Fruit fly (Drosophila melanogaster) whole organism, embryonic: ENCODE results near the gene plx.

Source experiments
- Aef1 ChIP-seq: fragments of 200-800 bp; sonication (Bioruptor generic); IDR thresholded peaks from 3 replicates; pipeline ENCODE4 v1.3.6; 2022; ENCODE audit warnings: missing biosample characterization, missing genetic modification characterization
- CG10147 ChIP-seq: fragments of 200-800 bp; sonication (Bioruptor generic); optimal IDR thresholded peaks from 2 replicates; lab custom pipeline; 2019; ENCODE audit warnings: missing biosample characterization, mild to moderate bottlenecking, missing genetic modification characterization, moderate library complexity
- CG10209 ChIP-seq: fragments of 200-800 bp; sonication (Bioruptor generic); optimal IDR thresholded peaks from 3 replicates; lab custom pipeline; 2017; ENCODE audit warnings: missing biosample characterization, mild to moderate bottlenecking, missing genetic modification characterization, missing genetic modification reagents
- CG10267 ChIP-seq: fragments of 200-800 bp; sonication (Bioruptor generic); optimal IDR thresholded peaks from 2 replicates; lab custom pipeline; 2018; ENCODE audit warnings: missing biosample characterization, mild to moderate bottlenecking, missing genetic modification characterization, moderate library complexity
- CG11456 ChIP-seq: fragments of 200-800 bp; sonication (Bioruptor generic); IDR thresholded peaks from 3 replicates; pipeline ENCODE4 v1.3.6; 2022; ENCODE audit warnings: missing biosample characterization, missing genetic modification characterization
- CG12659 ChIP-seq: fragments of 200-800 bp; sonication (Bioruptor generic); optimal IDR thresholded peaks from 3 replicates; lab custom pipeline; 2017; ENCODE audit warnings: mild to moderate bottlenecking, missing biosample characterization, missing genetic modification reagents, missing genetic modification characterization
- CG14441 ChIP-seq: fragments of 200-800 bp; sonication (Bioruptor generic); IDR thresholded peaks from 2 replicates; pipeline ENCODE4 v1.3.6; 2022; ENCODE audit warnings: missing biosample characterization, missing genetic modification characterization
- CG30431 ChIP-seq: fragments of 200-800 bp; sonication (Bioruptor generic); optimal IDR thresholded peaks from 2 replicates; lab custom pipeline; 2017; ENCODE audit warnings: missing biosample characterization, missing genetic modification characterization
- CG33557 ChIP-seq: fragments of 200-800 bp; sonication (Bioruptor generic); optimal IDR thresholded peaks from 2 replicates; lab custom pipeline; 2019; ENCODE audit warnings: missing biosample characterization, mild to moderate bottlenecking, missing genetic modification characterization, moderate library complexity
- CG34224 ChIP-seq: fragments of 200-800 bp; sonication (Bioruptor generic); IDR thresholded peaks from 3 replicates; pipeline ENCODE4 v1.3.6; 2022; ENCODE audit warnings: missing biosample characterization, missing genetic modification characterization; ENCODE audit not compliant: partially characterized antibody
- CG4730 ChIP-seq: fragments of 200-800 bp; sonication (Bioruptor generic); IDR thresholded peaks from 2 replicates; pipeline ENCODE4 v1.3.6; 2022; ENCODE audit warnings: missing biosample characterization, missing genetic modification characterization
- CG4854 ChIP-seq: fragments of 200-800 bp; sonication (Bioruptor generic); optimal IDR thresholded peaks from 2 replicates; lab custom pipeline; 2016; ENCODE audit warnings: missing biosample characterization, missing genetic modification characterization, inconsistent platforms
- CG8359 ChIP-seq: fragments of 200-800 bp; sonication (Bioruptor generic); optimal IDR thresholded peaks from 2 replicates; lab custom pipeline; 2017; ENCODE audit warnings: missing biosample characterization, mild to moderate bottlenecking, missing genetic modification characterization, borderline replicate concordance
- CG8478 ChIP-seq: fragments of >200 bp; optimal IDR thresholded peaks from 2 replicates; lab custom pipeline; 2018
- D ChIP-seq, 2 experiments: fragments of 200-800 bp in 1 of 2; fragments of >200 bp in 1 of 2; sonication (Bioruptor generic) in 1 of 2; optimal IDR thresholded peaks; 2 replicates in 1 of 2; 3 replicates in 1 of 2; lab custom pipeline; 2017; ENCODE audit warnings: mild to moderate bottlenecking in 1 of 2, missing biosample characterization in 1 of 2, missing genetic modification characterization in 1 of 2, missing genetic modification reagents in 1 of 2
- Dek ChIP-seq: fragments of 200-800 bp; sonication (Bioruptor generic); optimal IDR thresholded peaks from 3 replicates; lab custom pipeline; 2019; ENCODE audit warnings: missing biosample characterization, mild to moderate bottlenecking, missing genetic modification characterization, moderate library complexity
- Doc2 ChIP-seq: fragments of 200-800 bp; sonication (Bioruptor generic); IDR thresholded peaks from 2 replicates; pipeline ENCODE4 v1.3.6; 2022; ENCODE audit warnings: missing biosample characterization, missing genetic modification characterization
- Drgx ChIP-seq: fragments of 200-800 bp; sonication (Bioruptor generic); IDR thresholded peaks from 2 replicates; pipeline ENCODE4 v1.3.6; 2022; ENCODE audit warnings: missing biosample characterization, missing genetic modification characterization
- E2f1 ChIP-seq: fragments of 200-800 bp; sonication (Bioruptor generic); IDR thresholded peaks from 2 replicates; pipeline ENCODE4 v1.3.6; 2022; ENCODE audit warnings: missing biosample characterization, missing genetic modification characterization
- Eip74EF ChIP-seq, 2 experiments: fragments of 200-800 bp in 1 of 2; fragments of >200 bp in 1 of 2; sonication (Bioruptor generic) in 1 of 2; optimal IDR thresholded peaks; 2 replicates each; lab custom pipeline; 2017 to 2019; ENCODE audit warnings: missing biosample characterization in 2 of 2, missing genetic modification characterization in 2 of 2, mild to moderate bottlenecking in 1 of 2, moderate library complexity in 1 of 2
- H15 ChIP-seq: fragments of 200-800 bp; sonication (Bioruptor generic); IDR thresholded peaks from 3 replicates; pipeline ENCODE4 v1.3.6; 2022; ENCODE audit warnings: missing biosample characterization, missing genetic modification characterization
- HHEX ChIP-seq: fragments of 200-800 bp; sonication (Bioruptor generic); optimal IDR thresholded peaks from 3 replicates; lab custom pipeline; 2017; ENCODE audit warnings: missing biosample characterization, mild to moderate bottlenecking, missing genetic modification characterization, missing genetic modification reagents
- Hmr ChIP-seq: fragments of 200-800 bp; sonication (Bioruptor generic); optimal IDR thresholded peaks from 3 replicates; lab custom pipeline; 2017; ENCODE audit warnings: mild to moderate bottlenecking, missing biosample characterization, missing genetic modification reagents, missing genetic modification characterization
- Hr3 ChIP-seq: fragments of 200-800 bp; sonication (Bioruptor generic); optimal IDR thresholded peaks from 3 replicates; lab custom pipeline; 2016; ENCODE audit warnings: missing biosample characterization, missing genetic modification characterization
- Hsf ChIP-seq: fragments of 200-800 bp; sonication (Bioruptor generic); optimal IDR thresholded peaks from 3 replicates; lab custom pipeline; 2016; ENCODE audit warnings: missing biosample characterization, missing genetic modification characterization
- Lhr ChIP-seq: fragments of 200-800 bp; sonication (Bioruptor generic); optimal IDR thresholded peaks from 3 replicates; lab custom pipeline; 2017; ENCODE audit warnings: mild to moderate bottlenecking, missing biosample characterization, missing genetic modification reagents, missing genetic modification characterization
- Mes4 ChIP-seq: fragments of 200-800 bp; sonication (Bioruptor generic); optimal IDR thresholded peaks from 2 replicates; lab custom pipeline; 2016; ENCODE audit warnings: missing biosample characterization, missing genetic modification characterization
- Myb ChIP-seq: fragments of 200-800 bp; sonication (Bioruptor generic); optimal IDR thresholded peaks from 2 replicates; lab custom pipeline; 2016; ENCODE audit warnings: missing biosample characterization, missing genetic modification characterization
- Xrp1 ChIP-seq: fragments of 200-800 bp; sonication (Bioruptor generic); IDR thresholded peaks from 2 replicates; pipeline ENCODE4 v1.3.6; 2022; ENCODE audit warnings: missing biosample characterization, missing genetic modification characterization
- az2 ChIP-seq: fragments of 200-800 bp; sonication (Bioruptor generic); optimal IDR thresholded peaks from 3 replicates; lab custom pipeline; 2016; ENCODE audit warnings: missing biosample characterization, missing genetic modification characterization
- bbx ChIP-seq: fragments of 200-800 bp; sonication (Bioruptor generic); IDR thresholded peaks from 2 replicates; pipeline ENCODE4 v1.3.6; 2022; ENCODE audit warnings: missing biosample characterization, missing genetic modification characterization; ENCODE audit not compliant: partially characterized antibody
- bigmax ChIP-seq: fragments of 200-800 bp; sonication (Bioruptor generic); optimal IDR thresholded peaks from 2 replicates; lab custom pipeline; 2018; ENCODE audit warnings: missing biosample characterization, mild to moderate bottlenecking, missing genetic modification characterization
- cg ChIP-seq: fragments of 200-800 bp; sonication (Bioruptor generic); optimal IDR thresholded peaks from 3 replicates; lab custom pipeline; 2019; ENCODE audit warnings: missing biosample characterization, mild to moderate bottlenecking, missing genetic modification characterization, moderate library complexity
- chn ChIP-seq: fragments of 200-800 bp; sonication (Bioruptor generic); optimal IDR thresholded peaks from 2 replicates; lab custom pipeline; 2016; ENCODE audit warnings: missing biosample characterization, missing genetic modification characterization
- cwo ChIP-seq: fragments of 200-800 bp; sonication (Bioruptor generic); optimal IDR thresholded peaks from 3 replicates; lab custom pipeline; 2017; ENCODE audit warnings: missing biosample characterization, missing genetic modification characterization, mild to moderate bottlenecking, moderate library complexity, missing genetic modification reagents
- dimm ChIP-seq: fragments of 200-800 bp; sonication (Bioruptor generic); IDR thresholded peaks from 2 replicates; pipeline ENCODE4 v1.3.6; 2022; ENCODE audit warnings: missing biosample characterization, missing genetic modification characterization
- fd64A ChIP-seq: fragments of 200-800 bp; sonication (Bioruptor generic); optimal IDR thresholded peaks from 3 replicates; lab custom pipeline; 2018; ENCODE audit warnings: missing biosample characterization, mild to moderate bottlenecking, missing genetic modification characterization
- her ChIP-seq: fragments of 200-800 bp; sonication (Bioruptor generic); optimal IDR thresholded peaks from 2 replicates; lab custom pipeline; 2016; ENCODE audit warnings: missing biosample characterization, missing genetic modification characterization
- jigr1 ChIP-seq: fragments of 200-800 bp; sonication (Bioruptor generic); IDR thresholded peaks from 3 replicates; pipeline ENCODE4 v1.3.6; 2022; ENCODE audit warnings: missing biosample characterization, missing genetic modification characterization
- lola ChIP-seq, 3 experiments: fragments of >200 bp in 2 of 3; fragments of 200-800 bp in 1 of 3; sonication (Bioruptor generic) in 1 of 3; optimal IDR thresholded peaks; 2 replicates each; lab custom pipeline; 2017 to 2019; ENCODE audit warnings: missing biosample characterization in 3 of 3, missing genetic modification characterization in 3 of 3, mild to moderate bottlenecking in 1 of 3, moderate library complexity in 1 of 3
- odd ChIP-seq: fragments of 200-800 bp; sonication (Bioruptor generic); optimal IDR thresholded peaks from 2 replicates; lab custom pipeline; 2017; ENCODE audit warnings: missing biosample characterization, mild to moderate bottlenecking, missing genetic modification characterization
- onecut ChIP-seq: fragments of 200-800 bp; sonication (Bioruptor generic); IDR thresholded peaks from 2 replicates; pipeline ENCODE4 v1.3.6; 2022; ENCODE audit warnings: missing biosample characterization, missing genetic modification characterization
- peb ChIP-seq: fragments of 200-800 bp; sonication (Bioruptor generic); IDR thresholded peaks from 2 replicates; pipeline ENCODE4 v1.3.6; 2022; ENCODE audit warnings: missing biosample characterization, missing genetic modification characterization
- pho ChIP-seq: fragments of 200-800 bp; sonication (Bioruptor generic); optimal IDR thresholded peaks from 2 replicates; lab custom pipeline; 2016; ENCODE audit warnings: missing biosample characterization, missing genetic modification characterization
- run ChIP-seq: fragments of 200-800 bp; sonication (Bioruptor generic); optimal IDR thresholded peaks from 3 replicates; lab custom pipeline; 2018; ENCODE audit warnings: missing biosample characterization, mild to moderate bottlenecking, missing genetic modification characterization
- sens ChIP-seq: fragments of 200-800 bp; sonication (Bioruptor generic); peaks from one replicate; lab custom pipeline; 2016; ENCODE audit warnings: missing biosample characterization, missing genetic modification characterization
- sim ChIP-seq: fragments of 200-800 bp; sonication (Bioruptor generic); IDR thresholded peaks from 2 replicates; pipeline ENCODE4 v1.3.6; 2022; ENCODE audit warnings: missing biosample characterization, missing genetic modification characterization
- slbo ChIP-seq: fragments of 200-800 bp; sonication (Bioruptor generic); IDR thresholded peaks from 2 replicates; pipeline ENCODE4 v1.3.6; 2022; ENCODE audit warnings: missing biosample characterization, missing genetic modification characterization
- sug ChIP-seq: fragments of 200-800 bp; optimal IDR thresholded peaks from 2 replicates; lab custom pipeline; 2019; ENCODE audit warnings: missing biosample characterization, mild to moderate bottlenecking, missing genetic modification characterization, moderate library complexity
- usp ChIP-seq: fragments of >200 bp; optimal IDR thresholded peaks from 2 replicates; lab custom pipeline; 2017; ENCODE audit warnings: missing biosample characterization, missing genetic modification characterization

The plx gene

DNA sequence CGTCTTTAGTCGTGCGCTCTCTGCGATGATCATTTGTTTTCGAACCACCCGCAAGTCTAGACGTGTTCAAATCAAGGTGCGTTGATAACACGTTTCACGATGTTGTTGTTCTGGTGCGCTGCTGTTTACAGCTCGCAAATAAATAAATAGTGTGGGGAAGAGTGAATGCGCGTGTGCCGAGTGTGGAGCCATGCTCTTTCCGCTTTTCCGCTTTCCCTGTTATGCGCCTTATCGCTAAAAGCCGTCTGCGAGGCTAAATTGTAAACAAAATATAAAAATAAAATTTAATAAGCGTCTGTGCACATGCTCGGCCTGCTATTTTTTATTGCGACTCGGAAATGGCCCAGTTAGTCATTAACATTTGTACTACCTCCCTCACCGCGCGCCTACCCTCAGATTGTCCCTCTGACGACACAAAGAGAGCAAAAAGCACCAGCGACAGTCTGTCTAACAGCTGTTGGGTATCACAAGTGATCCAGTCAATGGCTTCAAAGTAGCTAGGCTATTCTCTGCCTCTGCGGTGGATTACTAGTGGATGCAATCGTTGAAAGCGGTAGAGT, 12.9 kb upstream of the plx start (continued):
- TF ChIP-seq D (optimal IDR thresholded peaks at IDR 0.05; lab: Kevin White, UChicago) (no peak), D (GFP tag; optimal IDR thresholded peaks at IDR 0.05; lab: Kevin White, UChicago) (peak; percentile 74), odd (GFP tag; lab: Kevin White, UChicago) (peak; percentile 91), Lhr (GFP tag; lab: Kevin White, UChicago) (peak; percentile 78), bbx (GFP tag; lab: Robert Waterston, UW) (0 out of 2 replicates have a peak, but pooled peaks have one; percentile 39), CG10267 (tag; lab: Kevin White, UChicago) (peak; percentile 44), fd64A (GFP tag; lab: Kevin White, UChicago) (peak; percentile 96), CG4730 (peak; percentile 16; the same call in 1 of the 2 replicates), CG10209 (peak; percentile 78), CG8359 (GFP tag; lab: Kevin White, UChicago) (peak; percentile 72), CG4854 (peak; percentile 44), bigmax (GFP tag; lab: Kevin White, UChicago) (peak; percentile 70), her (GFP tag; lab: Kevin White, UChicago) (peak; percentile 82), CG11456 (no peak), chn (GFP tag; lab: Kevin White, UChicago) (peak; percentile 39), CG12659 (GFP tag; lab: Kevin White, UChicago) (peak; percentile 84), az2 (GFP tag; lab: Kevin White, UChicago) (no peak), dimm (GFP tag; lab: Robert Waterston, UW) (no peak), H15 (0 out of 3 replicates have a peak, but pooled peaks have one; percentile 8), CG10147 (GFP tag; lab: Kevin White, UChicago) (no peak), Dek (peak; percentile 57), onecut (GFP tag; lab: Robert Waterston, UW) (peak; percentile 81), run (tag; lab: Kevin White, UChicago) (peak; percentile 75), CG34224 (GFP tag; lab: Robert Waterston, UW) (peak; percentile 46; the same call in 1 of the 3 replicates), lola (GFP tag; optimal IDR thresholded peaks at IDR 0.05; lab: Kevin White, UChicago) (peak in 1 of 3 experiments; percentile 44), peb (GFP tag; lab: Robert Waterston, UW) (no peak), CG8478 (lab: Kevin White, UChicago) (no peak), HHEX (GFP tag; lab: Kevin White, UChicago) (peak; percentile 89), sug (tag; lab: Kevin White, UChicago) (peak; percentile 98), CG14441 (GFP tag; lab: Robert Waterston, UW) (0 out of 2 replicates have a peak, but pooled peaks have one; percentile 38), Aef1 (GFP tag; lab: Robert Waterston, UW) (peak; percentile 39; the same call in 1 of the 3 replicates), Hmr (GFP tag; lab: Kevin White, UChicago) (peak; percentile 86), Myb (GFP tag; lab: Kevin White, UChicago) (peak; percentile 19), Eip74EF (GFP tag; optimal IDR thresholded peaks at IDR 0.05; lab: Kevin White, UChicago) (peak in 1 of 2 experiments; percentile 91), cwo (peak; percentile 95), cg (peak; percentile 23), slbo (GFP tag; lab: Robert Waterston, UW) (0 out of 2 replicates have a peak, but pooled peaks have one; percentile 18)

DNA sequence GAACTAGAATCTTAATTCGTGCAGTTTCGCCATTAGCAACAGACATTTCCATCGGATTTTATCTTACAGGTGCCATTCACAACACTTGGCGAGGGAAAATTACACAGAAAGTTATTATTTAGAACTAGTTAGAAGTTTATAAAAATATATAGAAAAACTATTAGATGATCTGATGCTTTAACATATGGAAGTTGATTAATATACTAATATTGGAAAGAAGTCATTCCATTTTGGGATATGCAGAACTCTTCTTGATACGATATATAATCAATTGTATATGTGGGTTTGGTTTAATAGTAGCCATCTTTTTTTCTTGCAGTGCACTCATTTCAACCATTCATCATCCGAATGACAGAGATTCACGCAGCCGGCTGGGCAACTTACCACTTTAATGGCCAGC, 3.4 kb upstream of the plx start:
- no peak for TF ChIP-seq E2f1 (GFP tag; lab: Robert Waterston, UW)
- TF ChIP-seq Hsf, result no peak
- TF ChIP-seq Mes4 (GFP tag; lab: Kevin White, UChicago), result no peak
- TF ChIP-seq Doc2 (GFP tag; lab: Robert Waterston, UW), result no peak
- no peak for TF ChIP-seq jigr1 (GFP tag; lab: Robert Waterston, UW)
- no peak for TF ChIP-seq Hr3 (GFP tag; lab: Kevin White, UChicago)
- TF ChIP-seq sens (GFP tag; lab: Kevin White, UChicago), result peak; percentile 64
- TF ChIP-seq usp (GFP tag; lab: Kevin White, UChicago), result no peak
- TF ChIP-seq sim, result no peak
- no peak; the same call in 1 of the 2 replicates for TF ChIP-seq Xrp1 (GFP tag; lab: Robert Waterston, UW)
- TF ChIP-seq pho (GFP tag; lab: Kevin White, UChicago), result no peak
- TF ChIP-seq Drgx (GFP tag; lab: Robert Waterston, UW), result peak; percentile 14; the same call in 1 of the 2 replicates
- no peak for TF ChIP-seq CG30431 (GFP tag; lab: Kevin White, UChicago)
- TF ChIP-seq Eip74EF (GFP tag; optimal IDR thresholded peaks at IDR 0.05; lab: Kevin White, UChicago), result no peak
- no peak for TF ChIP-seq CG33557 (GFP tag; lab: Kevin White, UChicago)
- TF ChIP-seq CG4730, result no peak
- no peak for TF ChIP-seq Hmr (GFP tag; lab: Kevin White, UChicago)
